Worm (Caenorhabditis elegans) whole organism, L1 larva: Measurements from ENCODE around the gene C13F10.5.

ENCODE experiments used
- C34B4.2 ChIP-seq: sonication (generic microtip); optimal IDR thresholded peaks from 2 replicates; lab custom pipeline; 2017; ENCODE audit warnings: mild to moderate bottlenecking, missing genetic modification characterization, missing compliant biosample characterization
- F16B12.6 ChIP-seq: fragments of 150-350 bp; optimal IDR thresholded peaks from 2 replicates; lab custom pipeline; 2014; ENCODE audit warnings: missing biosample characterization, missing genetic modification characterization
- blmp-1 ChIP-seq: fragments of 150-350 bp; optimal IDR thresholded peaks from 2 replicates; lab custom pipeline; 2014; ENCODE audit warnings: missing biosample characterization, missing genetic modification characterization
- ceh-63 ChIP-seq: fragments of 200-800 bp; sonication (Bioruptor generic); optimal IDR thresholded peaks from 2 replicates; lab custom pipeline; 2018; ENCODE audit warnings: mild to moderate bottlenecking, missing genetic modification characterization, missing compliant biosample characterization
- ceh-8 ChIP-seq: fragments of 200-800 bp; sonication (Bioruptor generic); optimal IDR thresholded peaks from 2 replicates; lab custom pipeline; 2018; ENCODE audit warnings: mild to moderate bottlenecking, missing genetic modification characterization, moderate library complexity, missing compliant biosample characterization
- ceh-82 ChIP-seq, 3 experiments: fragments of 150-350 bp in 1 of 3; sonication (generic microtip) in 2 of 3; optimal IDR thresholded peaks; 2 replicates each; lab custom pipeline; 2014 to 2017; ENCODE audit warnings: missing biosample characterization in 3 of 3, missing genetic modification characterization in 3 of 3
- ceh-90 ChIP-seq: sonication (generic microtip); optimal IDR thresholded peaks from 2 replicates; lab custom pipeline; 2016; ENCODE audit warnings: missing genetic modification characterization, missing compliant biosample characterization
- dpl-1 ChIP-seq, 3 experiments: fragments of 150-350 bp in 2 of 3; sonication (generic microtip) in 1 of 3; optimal IDR thresholded peaks; 2 replicates each; lab custom pipeline; 2014 to 2017; ENCODE audit warnings: missing biosample characterization in 3 of 3, missing genetic modification characterization in 3 of 3, missing genetic modification reagents in 3 of 3
- efl-1 ChIP-seq, 4 experiments: fragments of 150-350 bp; optimal IDR thresholded peaks in 3 of 4; peaks in 1 of 4; 1 replicate in 1 of 4; 2 replicates in 3 of 4; lab custom pipeline; 2014; ENCODE audit warnings: missing biosample characterization in 2 of 4, missing genetic modification characterization in 2 of 4, missing genetic modification reagents in 2 of 4
- efl-3 ChIP-seq: fragments of 200-800 bp; sonication (Bioruptor generic); optimal IDR thresholded peaks from 2 replicates; lab custom pipeline; 2018; ENCODE audit warnings: mild to moderate bottlenecking, missing genetic modification characterization, missing compliant biosample characterization
- egl-13 ChIP-seq: sonication (generic microtip); optimal IDR thresholded peaks from 2 replicates; lab custom pipeline; 2016; ENCODE audit warnings: missing genotype, missing genetic modification reagents, missing genetic modification characterization, missing compliant biosample characterization
- egl-27 ChIP-seq, 2 experiments: fragments of 150-350 bp in 1 of 2; sonication (generic microtip); optimal IDR thresholded peaks; 3 replicates each; lab custom pipeline; 2017 to 2018; ENCODE audit warnings: missing biosample characterization in 2 of 2, missing genetic modification characterization in 2 of 2, missing genetic modification reagents in 2 of 2
- elt-3 ChIP-seq, 6 experiments: fragments of 150-350 bp in 1 of 6; sonication (generic microtip); optimal IDR thresholded peaks; 2 replicates each; lab custom pipeline; 2017 to 2018; ENCODE audit warnings: missing biosample characterization in 6 of 6, missing genetic modification characterization in 6 of 6, inconsistent platforms in 1 of 6
- fkh-10 ChIP-seq: sonication (generic microtip); optimal IDR thresholded peaks from 2 replicates; lab custom pipeline; 2017; ENCODE audit warnings: missing biosample characterization, missing genetic modification reagents, missing genetic modification characterization
- fkh-8 ChIP-seq: sonication (generic microtip); optimal IDR thresholded peaks from 2 replicates; lab custom pipeline; 2016; ENCODE audit warnings: mild to moderate bottlenecking, missing genetic modification characterization, missing compliant biosample characterization
- fos-1 ChIP-seq: fragments of 150-350 bp; optimal IDR thresholded peaks from 2 replicates; lab custom pipeline; 2014; ENCODE audit warnings: missing biosample characterization, missing genetic modification characterization
- grh-1 ChIP-seq: fragments of 200-800 bp; sonication (Bioruptor generic); IDR thresholded peaks from 2 replicates; pipeline ENCODE4 v1.3.6; 2022; ENCODE audit warnings: missing genetic modification reagents, missing genetic modification characterization, missing compliant biosample characterization
- hlh-17 ChIP-seq: fragments of 200-800 bp; sonication (Bioruptor generic); optimal IDR thresholded peaks from 2 replicates; lab custom pipeline; 2018; ENCODE audit warnings: missing genetic modification characterization, mild to moderate bottlenecking, missing compliant biosample characterization, moderate library complexity, borderline replicate concordance
- hlh-4 ChIP-seq: sonication (generic microtip); optimal IDR thresholded peaks from 2 replicates; lab custom pipeline; 2016; ENCODE audit warnings: mild to moderate bottlenecking, missing genetic modification characterization, missing compliant biosample characterization
- hpl-2 ChIP-seq: fragments of 150-350 bp; optimal IDR thresholded peaks from 2 replicates; lab custom pipeline; 2014; ENCODE audit warnings: missing biosample characterization, missing genetic modification reagents, missing genetic modification characterization
- irx-1 ChIP-seq: sonication (generic microtip); optimal IDR thresholded peaks from 2 replicates; lab custom pipeline; 2016; ENCODE audit warnings: missing genetic modification characterization, missing compliant biosample characterization
- isw-1 ChIP-seq: fragments of 200-800 bp; sonication (Bioruptor generic); IDR thresholded peaks from 2 replicates; pipeline ENCODE4 v1.3.6; 2022; ENCODE audit warnings: missing genetic modification characterization, missing compliant biosample characterization
- lin-13 ChIP-seq: fragments of 150-350 bp; optimal IDR thresholded peaks from 2 replicates; lab custom pipeline; 2014; ENCODE audit warnings: missing biosample characterization, missing genetic modification reagents, missing genetic modification characterization
- lin-14 ChIP-seq: fragments of 200-800 bp; sonication (Bioruptor generic); optimal IDR thresholded peaks from 2 replicates; lab custom pipeline; 2018; ENCODE audit warnings: mild to moderate bottlenecking, missing genetic modification characterization, moderate library complexity, missing compliant biosample characterization
- lin-15B ChIP-seq: fragments of 150-350 bp; sonication (generic microtip); optimal IDR thresholded peaks from 3 replicates; lab custom pipeline; 2014; ENCODE audit warnings: missing biosample characterization, missing genetic modification characterization
- lin-35 ChIP-seq, 2 experiments: fragments of 150-350 bp; optimal IDR thresholded peaks; 2 replicates each; lab custom pipeline; 2014; ENCODE audit warnings: missing biosample characterization in 2 of 2, missing genetic modification characterization in 2 of 2, missing genetic modification reagents in 2 of 2
- lin-39 ChIP-seq: fragments of 150-350 bp; optimal IDR thresholded peaks from 2 replicates; lab custom pipeline; 2014; ENCODE audit warnings: missing biosample characterization, missing genetic modification reagents, missing genetic modification characterization
- lir-3 ChIP-seq: sonication (generic microtip); optimal IDR thresholded peaks from 2 replicates; lab custom pipeline; 2016; ENCODE audit warnings: mild to moderate bottlenecking, missing genetic modification characterization, moderate library complexity, missing compliant biosample characterization; ENCODE audit not compliant: poor library complexity
- mdl-1 ChIP-seq, 2 experiments: fragments of 150-350 bp; optimal IDR thresholded peaks; 2 replicates each; lab custom pipeline; 2014 to 2017; ENCODE audit warnings: missing biosample characterization in 2 of 2, missing genetic modification characterization in 2 of 2, inconsistent platforms in 1 of 2
- mef-2 ChIP-seq: fragments of 150-350 bp; optimal IDR thresholded peaks from 2 replicates; lab custom pipeline; 2014; ENCODE audit warnings: missing biosample characterization, missing genetic modification characterization
- mep-1 ChIP-seq: fragments of 150-350 bp; optimal IDR thresholded peaks from 2 replicates; lab custom pipeline; 2014; ENCODE audit warnings: missing biosample characterization, missing genetic modification characterization
- nhr-12 ChIP-seq: sonication (generic microtip); optimal IDR thresholded peaks from 2 replicates; lab custom pipeline; 2017; ENCODE audit warnings: missing biosample characterization, missing genetic modification characterization
- nhr-20 ChIP-seq: sonication (generic microtip); optimal IDR thresholded peaks from 2 replicates; lab custom pipeline; 2016; ENCODE audit warnings: mild to moderate bottlenecking, missing genetic modification characterization, missing compliant biosample characterization
- nhr-28 ChIP-seq: fragments of 150-350 bp; optimal IDR thresholded peaks from 2 replicates; lab custom pipeline; 2014; ENCODE audit warnings: missing biosample characterization, missing genetic modification characterization
- nhr-71 ChIP-seq: sonication (generic microtip); optimal IDR thresholded peaks from 2 replicates; lab custom pipeline; 2016; ENCODE audit warnings: mild to moderate bottlenecking, missing genetic modification characterization, moderate library complexity, missing compliant biosample characterization
- nhr-76 ChIP-seq: sonication (generic microtip); optimal IDR thresholded peaks from 2 replicates; lab custom pipeline; 2017; ENCODE audit warnings: missing biosample characterization, missing genetic modification characterization
- nhr-84 ChIP-seq: sonication (generic microtip); optimal IDR thresholded peaks from 2 replicates; lab custom pipeline; 2017; ENCODE audit warnings: missing biosample characterization, missing genetic modification characterization
- nhr-85 ChIP-seq: sonication (generic microtip); peaks from one replicate; lab custom pipeline; 2016; ENCODE audit warnings: missing genetic modification characterization, inconsistent platforms, missing compliant biosample characterization
- nhr-90 ChIP-seq: sonication (generic microtip); optimal IDR thresholded peaks from 2 replicates; lab custom pipeline; 2016; ENCODE audit warnings: mild to moderate bottlenecking, missing genetic modification characterization, missing compliant biosample characterization; ENCODE audit not compliant: poor library complexity
- pag-3 ChIP-seq: sonication (generic microtip); optimal IDR thresholded peaks from 2 replicates; lab custom pipeline; 2017; ENCODE audit warnings: missing genetic modification characterization, mild to moderate bottlenecking, missing compliant biosample characterization, antibody characterized with exemption, borderline replicate concordance; ENCODE audit not compliant: insufficient read depth
- pax-3 ChIP-seq: fragments of 200-800 bp; sonication (Bioruptor generic); optimal IDR thresholded peaks from 2 replicates; lab custom pipeline; 2018; ENCODE audit warnings: mild to moderate bottlenecking, missing genetic modification characterization, moderate library complexity, missing compliant biosample characterization
- pqm-1 ChIP-seq: sonication (generic microtip); optimal IDR thresholded peaks from 3 replicates; lab custom pipeline; 2017; ENCODE audit warnings: missing biosample characterization, missing genetic modification characterization
- rnt-1 ChIP-seq: sonication (generic microtip); optimal IDR thresholded peaks from 2 replicates; lab custom pipeline; 2016; ENCODE audit warnings: mild to moderate bottlenecking, missing genetic modification characterization, moderate library complexity, missing compliant biosample characterization
- snu-23 ChIP-seq: sonication (generic microtip); optimal IDR thresholded peaks from 2 replicates; lab custom pipeline; 2016; ENCODE audit warnings: missing genetic modification characterization, missing compliant biosample characterization
- sox-4 ChIP-seq: sonication (generic microtip); optimal IDR thresholded peaks from 2 replicates; lab custom pipeline; 2016; ENCODE audit warnings: missing genetic modification characterization, missing compliant biosample characterization
- sptf-1 ChIP-seq: fragments of 150-350 bp; optimal IDR thresholded peaks from 2 replicates; lab custom pipeline; 2014; ENCODE audit warnings: missing biosample characterization, missing genetic modification characterization
- sup-37 ChIP-seq: fragments of 200-800 bp; sonication (Bioruptor generic); optimal IDR thresholded peaks from 2 replicates; lab custom pipeline; 2018; ENCODE audit warnings: mild to moderate bottlenecking, missing genetic modification characterization, missing compliant biosample characterization
- swsn-7 ChIP-seq: sonication (generic microtip); optimal IDR thresholded peaks from 2 replicates; lab custom pipeline; 2016; ENCODE audit warnings: missing genetic modification characterization, missing compliant biosample characterization
- unc-130 ChIP-seq: fragments of 150-350 bp; optimal IDR thresholded peaks from 2 replicates; lab custom pipeline; 2017; ENCODE audit warnings: missing biosample characterization, missing genetic modification characterization, inconsistent platforms
- vab-15 ChIP-seq: sonication (generic microtip); optimal IDR thresholded peaks from 2 replicates; lab custom pipeline; 2017; ENCODE audit warnings: missing genotype, mild to moderate bottlenecking, missing genetic modification characterization, missing compliant biosample characterization
- zag-1 ChIP-seq: fragments of 150-350 bp; optimal IDR thresholded peaks from 2 replicates; lab custom pipeline; 2014; ENCODE audit warnings: missing biosample characterization, missing genetic modification characterization
- ztf-11 ChIP-seq, 2 experiments: sonication (generic microtip); optimal IDR thresholded peaks; 2 replicates each; lab custom pipeline; 2016 to 2017; ENCODE audit warnings: missing genetic modification characterization in 2 of 2, missing biosample characterization in 1 of 2, missing compliant biosample characterization in 1 of 2

C13F10.5 gene

DNA sequence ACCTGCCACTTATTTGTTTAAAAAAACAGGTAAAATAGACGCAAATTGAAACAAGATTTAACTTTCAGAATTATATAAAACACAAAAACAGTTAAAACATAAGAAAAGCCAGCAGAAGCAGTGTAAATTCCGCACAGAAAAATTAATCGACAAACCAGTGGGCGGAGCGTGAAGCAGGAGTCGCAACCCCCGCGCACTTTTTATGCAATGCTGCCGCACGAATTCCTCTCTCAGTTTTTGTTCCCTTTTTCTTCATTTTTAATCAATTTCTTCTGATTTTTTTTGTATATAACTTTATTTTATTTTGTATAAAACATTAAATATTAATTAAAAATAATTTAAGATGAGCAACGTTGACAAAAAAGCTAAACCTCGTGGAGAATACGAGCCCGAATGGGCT is 12.0 kb upstream of the C13F10.5 start, which contains the start of the genes gei-6 and krr-1 (continued):
- TF ChIP-seq mdl-1 (tag; optimal IDR thresholded peaks at IDR 0.05; lab: Kevin White, UChicago) (peak in 1 of 2 experiments; percentile 18), pqm-1 (no peak), snu-23 (peak; percentile 60), zag-1 (tag; lab: Kevin White, UChicago) (no peak), hlh-4 (no peak), nhr-12 (tag; lab: Kevin White, UChicago) (no peak), sox-4 (tag; lab: Kevin White, UChicago) (no peak), nhr-90 (peak; percentile 24), elt-3 (tag; optimal IDR thresholded peaks at IDR 0.05; lab: Kevin White, UChicago) (peak in 1 of 6 experiments; percentile 57), swsn-7 (tag; lab: Kevin White, UChicago) (peak; percentile 49), sptf-1 (tag; lab: Kevin White, UChicago) (no peak), pax-3 (tag; lab: Kevin White, UChicago) (no peak), lin-14 (GFP tag; lab: Kevin White, UChicago) (no peak), irx-1 (tag; lab: Kevin White, UChicago) (no peak), efl-3 (GFP tag; lab: Kevin White, UChicago) (no peak), F16B12.6 (no peak), vab-15 (tag; lab: Kevin White, UChicago) (no peak), sup-37 (GFP tag; lab: Kevin White, UChicago) (no peak), nhr-28 (tag; lab: Kevin White, UChicago) (no peak), nhr-84 (no peak), lin-15B (peak; percentile 60), fkh-10 (GFP tag; lab: Kevin White, UChicago) (no peak), ceh-90 (no peak), grh-1 (no peak), nhr-85 (tag; lab: Kevin White, UChicago) (no peak), ztf-11 (tag; optimal IDR thresholded peaks at IDR 0.05; lab: Kevin White, UChicago) (peak in 1 of 2 experiments; percentile 5), lin-35 (GFP tag; optimal IDR thresholded peaks at IDR 0.05; lab: Kevin White, UChicago) (peak; percentile 27 to 56), mef-2 (tag; lab: Kevin White, UChicago) (no peak), ceh-8 (no peak), hpl-2 (GFP tag; lab: Kevin White, UChicago) (no peak), unc-130 (tag; lab: Kevin White, UChicago) (peak; percentile 77), efl-1 (optimal IDR thresholded peaks at IDR 0.05; lab: Kevin White, UChicago) (peak; percentile 57 to 61), efl-1 (GFP tag; optimal IDR thresholded peaks at IDR 0.05 in 1 of 2; lab: Kevin White, UChicago) (peak; percentile 59 to 96), rnt-1 (peak; percentile 64), lin-39 (tag; lab: Kevin White, UChicago) (peak; percentile 18), pag-3 (tag; lab: Kevin White, UChicago) (no peak), fkh-8 (no peak), dpl-1 (GFP tag; optimal IDR thresholded peaks at IDR 0.05; lab: Kevin White, UChicago) (peak; percentile 36 to 57 (median 52)), ceh-63 (GFP tag; lab: Kevin White, UChicago) (no peak), egl-13 (tag; lab: Kevin White, UChicago) (no peak), lin-13 (GFP tag; lab: Kevin White, UChicago) (no peak), blmp-1 (tag; lab: Kevin White, UChicago) (peak; percentile 8), ceh-82 (tag; optimal IDR thresholded peaks at IDR 0.05; lab: Kevin White, UChicago) (peak; percentile 7 to 52 (median 26)), fos-1 (tag; lab: Kevin White, UChicago) (no peak), nhr-71 (tag; lab: Kevin White, UChicago) (peak; percentile 60), nhr-76 (no peak), nhr-20 (peak; percentile 42), lir-3 (tag; lab: Kevin White, UChicago) (peak; percentile 14), mep-1 (peak; percentile 50), hlh-17 (no peak), egl-27 (tag; optimal IDR thresholded peaks at IDR 0.05; lab: Kevin White, UChicago) (no peak), C34B4.2 (tag; lab: Kevin White, UChicago) (no peak), isw-1 (GFP tag; lab: Robert Waterston, UW) (no peak)
